Worm (Caenorhabditis elegans) whole organism, mixed stage, embryonic: ENCODE results near the gene nlp-50.

ENCODE experiments used
- blmp-1 ChIP-seq: fragments of 150-350 bp; optimal IDR thresholded peaks from 2 replicates; lab custom pipeline; 2014; ENCODE audit warnings: missing biosample characterization, missing genetic modification characterization
- elt-1 ChIP-seq: sonication (generic microtip); optimal IDR thresholded peaks from 2 replicates; lab custom pipeline; 2017; ENCODE audit warnings: missing genetic modification characterization, mild to moderate bottlenecking, missing compliant biosample characterization, antibody characterized with exemption, moderate library complexity, borderline replicate concordance; ENCODE audit not compliant: insufficient read depth
- lin-13 ChIP-seq: fragments of 150-350 bp; optimal IDR thresholded peaks from 2 replicates; lab custom pipeline; 2014; ENCODE audit warnings: missing biosample characterization, missing genetic modification characterization
- lsy-2 ChIP-seq: fragments of 150-350 bp; optimal IDR thresholded peaks from 2 replicates; lab custom pipeline; 2014; ENCODE audit warnings: missing biosample characterization, missing genetic modification characterization
- nhr-12 ChIP-seq: fragments of 150-350 bp; optimal IDR thresholded peaks from 2 replicates; lab custom pipeline; 2014; ENCODE audit warnings: missing biosample characterization, missing genetic modification characterization
- nhr-76 ChIP-seq: sonication (generic microtip); optimal IDR thresholded peaks from 2 replicates; lab custom pipeline; 2017; ENCODE audit warnings: missing biosample characterization, missing genetic modification characterization
- snpc-4 ChIP-seq: fragments of 150-350 bp; optimal IDR thresholded peaks from 2 replicates; lab custom pipeline; 2014; ENCODE audit warnings: missing biosample characterization, missing genetic modification characterization
- sptf-1 ChIP-seq: sonication (generic microtip); optimal IDR thresholded peaks from 2 replicates; lab custom pipeline; 2017; ENCODE audit warnings: mild to moderate bottlenecking, missing genetic modification characterization, moderate library complexity, missing compliant biosample characterization
- ztf-11 ChIP-seq: fragments of 150-350 bp; optimal IDR thresholded peaks from 2 replicates; lab custom pipeline; 2014; ENCODE audit warnings: missing biosample characterization, missing genetic modification characterization

- TF ChIP-seq nhr-12 (no peak), sptf-1 (tag; lab: Kevin White, UChicago) (no peak), lin-13 (tag; lab: Kevin White, UChicago) (no peak), nhr-76 (tag; lab: Kevin White, UChicago) (no peak), snpc-4 (no peak), blmp-1 (tag; lab: Kevin White, UChicago) (no peak), ztf-11 (no peak), elt-1 (tag; lab: Kevin White, UChicago) (no peak), lsy-2 (tag; lab: Kevin White, UChicago) (no peak)
Observed at ce11 chrII:6781231-6781630, 16.4 kb downstream of the nlp-50 start.
